Fruit fly (Drosophila melanogaster) whole organism, embryonic: ENCODE data around the gene Mgat4a.

ENCODE experiments used
- Atf-2 ChIP-seq: fragments of 200-800 bp; sonication (Bioruptor generic); optimal IDR thresholded peaks from 2 replicates; lab custom pipeline; 2016; ENCODE audit warnings: missing biosample characterization, missing genetic modification characterization
- CG11398 ChIP-seq: fragments of 200-800 bp; sonication (Bioruptor generic); optimal IDR thresholded peaks from 2 replicates; lab custom pipeline; 2016; ENCODE audit warnings: missing biosample characterization, missing genetic modification characterization
- CG12299 ChIP-seq: fragments of 200-800 bp; sonication (Bioruptor generic); optimal IDR thresholded peaks from 2 replicates; lab custom pipeline; 2018; ENCODE audit warnings: missing biosample characterization, mild to moderate bottlenecking, missing genetic modification characterization
- CG14441 ChIP-seq: fragments of 200-800 bp; sonication (Bioruptor generic); IDR thresholded peaks from 2 replicates; pipeline ENCODE4 v1.3.6; 2022; ENCODE audit warnings: missing biosample characterization, missing genetic modification characterization
- CG15514 ChIP-seq: fragments of 200-800 bp; sonication (Bioruptor generic); optimal IDR thresholded peaks from 3 replicates; lab custom pipeline; 2017; ENCODE audit warnings: missing biosample characterization, missing genetic modification characterization, mild to moderate bottlenecking, moderate library complexity, missing genetic modification reagents
- CG31365 ChIP-seq: fragments of 200-800 bp; sonication (Bioruptor generic); optimal IDR thresholded peaks from 2 replicates; lab custom pipeline; 2018; ENCODE audit warnings: missing biosample characterization, mild to moderate bottlenecking, missing genetic modification characterization
- CG31441 ChIP-seq: fragments of 200-800 bp; sonication (Bioruptor generic); IDR thresholded peaks from 2 replicates; pipeline ENCODE4 v1.3.6; 2022; ENCODE audit warnings: missing biosample characterization, missing genetic modification characterization
- CG4360 ChIP-seq: fragments of 200-800 bp; sonication (Bioruptor generic); IDR thresholded peaks from 2 replicates; pipeline ENCODE4 v1.3.6; 2022; ENCODE audit warnings: missing biosample characterization, missing genetic modification characterization
- CG4424 ChIP-seq: fragments of 200-800 bp; sonication (Bioruptor generic); optimal IDR thresholded peaks from 3 replicates; lab custom pipeline; 2016; ENCODE audit warnings: missing biosample characterization, missing genetic modification characterization
- CG7963 ChIP-seq: fragments of 200-800 bp; sonication (Bioruptor generic); IDR thresholded peaks from 3 replicates; pipeline ENCODE4 v1.3.6; 2022; ENCODE audit warnings: missing biosample characterization, missing genetic modification characterization; ENCODE audit not compliant: partially characterized antibody
- CG8089 ChIP-seq: fragments of 200-800 bp; sonication (Bioruptor generic); optimal IDR thresholded peaks from 3 replicates; lab custom pipeline; 2016; ENCODE audit warnings: missing biosample characterization, missing genetic modification characterization
- CG8359 ChIP-seq: fragments of 200-800 bp; sonication (Bioruptor generic); optimal IDR thresholded peaks from 2 replicates; lab custom pipeline; 2017; ENCODE audit warnings: missing biosample characterization, mild to moderate bottlenecking, missing genetic modification characterization, borderline replicate concordance
- Ets65A ChIP-seq: fragments of 200-800 bp; sonication (Bioruptor generic); peaks from one replicate; lab custom pipeline; 2016; ENCODE audit warnings: missing biosample characterization, missing genetic modification characterization
- H2.0 ChIP-seq: fragments of 200-800 bp; sonication (Bioruptor generic); IDR thresholded peaks from 2 replicates; pipeline ENCODE4 v1.3.6; 2022; ENCODE audit warnings: missing biosample characterization, missing genetic modification characterization
- Hr78 ChIP-seq, 2 experiments: fragments of 200-800 bp in 1 of 2; fragments of >200 bp in 1 of 2; sonication (Bioruptor generic) in 1 of 2; optimal IDR thresholded peaks; 2 replicates each; lab custom pipeline; 2017 to 2019; ENCODE audit warnings: missing biosample characterization in 2 of 2, missing genetic modification characterization in 2 of 2, mild to moderate bottlenecking in 1 of 2, moderate library complexity in 1 of 2
- Lim3 ChIP-seq: fragments of 200-800 bp; sonication (Bioruptor generic); IDR thresholded peaks from 2 replicates; pipeline ENCODE4 v1.3.6; 2022; ENCODE audit warnings: missing biosample characterization, missing genetic modification characterization
- Sin3A ChIP-seq: fragments of >200 bp; optimal IDR thresholded peaks from 2 replicates; lab custom pipeline; 2018
- Taf1 ChIP-seq: fragments of 200-800 bp; sonication (Bioruptor generic); IDR thresholded peaks from 2 replicates; pipeline ENCODE4 v1.3.6; 2022; ENCODE audit warnings: missing biosample characterization, missing genetic modification characterization
- Trl ChIP-seq, 3 experiments: fragments of >200 bp in 2 of 3; fragments of 200-800 bp in 1 of 3; sonication (Bioruptor generic) in 1 of 3; optimal IDR thresholded peaks; 2 replicates in 1 of 3; 3 replicates in 2 of 3; lab custom pipeline; 2016 to 2017; ENCODE audit warnings: missing biosample characterization in 1 of 3, missing genetic modification characterization in 1 of 3
- Usf ChIP-seq: fragments of 200-800 bp; sonication (Bioruptor generic); optimal IDR thresholded peaks from 2 replicates; lab custom pipeline; 2017; ENCODE audit warnings: missing genotype, missing biosample characterization, missing genetic modification characterization
- bowl ChIP-seq: fragments of 200-800 bp; sonication (Bioruptor generic); IDR thresholded peaks from 2 replicates; pipeline ENCODE4 v1.3.6; 2022; ENCODE audit warnings: missing biosample characterization, missing genetic modification characterization
- chinmo ChIP-seq: fragments of 200-800 bp; sonication (Bioruptor generic); IDR thresholded peaks from 4 replicates; pipeline ENCODE4 v1.3.6; 2022; ENCODE audit warnings: missing biosample characterization, missing genetic modification characterization; ENCODE audit not compliant: partially characterized antibody
- dysf ChIP-seq: fragments of 200-800 bp; sonication (Bioruptor generic); IDR thresholded peaks from 3 replicates; pipeline ENCODE4 v1.3.6; 2022; ENCODE audit warnings: missing biosample characterization, missing genetic modification characterization
- eve ChIP-seq, 2 experiments: fragments of >200 bp; optimal IDR thresholded peaks; 2 replicates each; lab custom pipeline; 2017; ENCODE audit warnings: missing biosample characterization in 2 of 2, missing genetic modification characterization in 2 of 2
- exex ChIP-seq: fragments of 200-800 bp; sonication (Bioruptor generic); optimal IDR thresholded peaks from 4 replicates; lab custom pipeline; 2018; ENCODE audit warnings: missing biosample characterization, mild to moderate bottlenecking, missing genetic modification characterization, moderate library complexity
- fd3F ChIP-seq: fragments of 200-800 bp; sonication (Bioruptor generic); optimal IDR thresholded peaks from 2 replicates; lab custom pipeline; 2018; ENCODE audit warnings: missing biosample characterization, mild to moderate bottlenecking, missing genetic modification characterization, moderate library complexity
- fd96Cb ChIP-seq: fragments of 200-800 bp; sonication (Bioruptor generic); optimal IDR thresholded peaks from 2 replicates; lab custom pipeline; 2018; ENCODE audit warnings: missing biosample characterization, mild to moderate bottlenecking, missing genetic modification characterization, moderate library complexity
- gfzf ChIP-seq: fragments of 200-800 bp; sonication (Bioruptor generic); optimal IDR thresholded peaks from 2 replicates; lab custom pipeline; 2016; ENCODE audit warnings: missing biosample characterization, mild to moderate bottlenecking, missing genetic modification characterization, moderate library complexity
- gro ChIP-seq: fragments of 200-800 bp; sonication (Bioruptor generic); optimal IDR thresholded peaks from 2 replicates; lab custom pipeline; 2016; ENCODE audit warnings: missing biosample characterization, missing genetic modification characterization
- inv ChIP-seq: fragments of 200-800 bp; sonication (Bioruptor generic); IDR thresholded peaks from 2 replicates; pipeline ENCODE4 v1.3.6; 2022; ENCODE audit warnings: missing biosample characterization, missing genetic modification characterization; ENCODE audit not compliant: partially characterized antibody
- lola ChIP-seq, 3 experiments: fragments of >200 bp in 2 of 3; fragments of 200-800 bp in 1 of 3; sonication (Bioruptor generic) in 1 of 3; optimal IDR thresholded peaks; 2 replicates each; lab custom pipeline; 2017 to 2019; ENCODE audit warnings: missing biosample characterization in 3 of 3, missing genetic modification characterization in 3 of 3, mild to moderate bottlenecking in 1 of 3, moderate library complexity in 1 of 3
- mam ChIP-seq: fragments of 200-800 bp; sonication (Bioruptor generic); optimal IDR thresholded peaks from 3 replicates; lab custom pipeline; 2016; ENCODE audit warnings: missing biosample characterization, missing genetic modification characterization
- nerfin-2 ChIP-seq: fragments of 200-800 bp; sonication (Bioruptor generic); IDR thresholded peaks from 2 replicates; pipeline ENCODE4 v1.3.6; 2022; ENCODE audit warnings: missing biosample characterization, missing genetic modification characterization; ENCODE audit not compliant: partially characterized antibody
- odd ChIP-seq: fragments of 200-800 bp; sonication (Bioruptor generic); optimal IDR thresholded peaks from 2 replicates; lab custom pipeline; 2017; ENCODE audit warnings: missing biosample characterization, mild to moderate bottlenecking, missing genetic modification characterization
- salm ChIP-seq: fragments of 200-800 bp; sonication (Bioruptor generic); optimal IDR thresholded peaks from 2 replicates; lab custom pipeline; 2018; ENCODE audit warnings: missing biosample characterization, mild to moderate bottlenecking, missing genetic modification characterization
- sc ChIP-seq, 3 experiments: fragments of >200 bp in 2 of 3; fragments of 200-800 bp in 1 of 3; sonication (Bioruptor generic) in 1 of 3; optimal IDR thresholded peaks; 2 replicates in 2 of 3; 3 replicates in 1 of 3; lab custom pipeline; 2017; ENCODE audit warnings: mild to moderate bottlenecking in 1 of 3, missing biosample characterization in 1 of 3, missing genetic modification characterization in 1 of 3, missing genetic modification reagents in 1 of 3
- sim ChIP-seq: fragments of 200-800 bp; sonication (Bioruptor generic); IDR thresholded peaks from 2 replicates; pipeline ENCODE4 v1.3.6; 2022; ENCODE audit warnings: missing biosample characterization, missing genetic modification characterization
- sisA ChIP-seq: fragments of 200-800 bp; sonication (Bioruptor generic); IDR thresholded peaks from 2 replicates; pipeline ENCODE4 v1.3.6; 2022; ENCODE audit warnings: missing biosample characterization, missing genetic modification characterization
- slp2 ChIP-seq: fragments of 200-800 bp; sonication (Bioruptor generic); optimal IDR thresholded peaks from 2 replicates; lab custom pipeline; 2016; ENCODE audit warnings: missing biosample characterization, missing genetic modification characterization
- ssp ChIP-seq: fragments of 200-800 bp; sonication (Bioruptor generic); IDR thresholded peaks from 2 replicates; pipeline ENCODE4 v1.3.6; 2022; ENCODE audit warnings: missing biosample characterization, missing genetic modification characterization
- stc ChIP-seq: fragments of 200-800 bp; sonication (Bioruptor generic); IDR thresholded peaks from 2 replicates; pipeline ENCODE4 v1.3.6; 2022; ENCODE audit warnings: missing biosample characterization, missing genetic modification characterization
- ttk ChIP-seq: fragments of 200-800 bp; sonication (Bioruptor generic); IDR thresholded peaks from 2 replicates; pipeline ENCODE4 v2.1.2; 2022; ENCODE audit warnings: missing biosample characterization, missing genetic modification characterization
- tup ChIP-seq: fragments of 200-800 bp; sonication (Bioruptor generic); optimal IDR thresholded peaks from 2 replicates; lab custom pipeline; 2016; ENCODE audit warnings: missing biosample characterization, mild to moderate bottlenecking, missing genetic modification characterization, moderate library complexity
- tx ChIP-seq: fragments of 200-800 bp; sonication (Bioruptor generic); optimal IDR thresholded peaks from 2 replicates; lab custom pipeline; 2016; ENCODE audit warnings: missing biosample characterization, missing genetic modification characterization
- usp ChIP-seq: fragments of >200 bp; optimal IDR thresholded peaks from 2 replicates; lab custom pipeline; 2017; ENCODE audit warnings: missing biosample characterization, missing genetic modification characterization
- wor ChIP-seq: fragments of 200-800 bp; sonication (Bioruptor generic); IDR thresholded peaks from 2 replicates; pipeline ENCODE4 v1.3.6; 2022; ENCODE audit warnings: missing biosample characterization, missing genetic modification characterization
- zen ChIP-seq: fragments of 200-800 bp; sonication (Bioruptor generic); optimal IDR thresholded peaks from 3 replicates; lab custom pipeline; 2018; ENCODE audit warnings: missing biosample characterization, mild to moderate bottlenecking, missing genetic modification characterization, moderate library complexity
- zfh1 ChIP-seq: fragments of 200-800 bp; sonication (Bioruptor generic); IDR thresholded peaks from 3 replicates; pipeline ENCODE4 v1.3.6; 2022; ENCODE audit warnings: missing biosample characterization, missing genetic modification characterization

Gene Mgat4a

dm6 chr3L:14756724-14757463 is 4.9 kb upstream of the Mgat4a start (continued):
- peak; percentile 93 for TF ChIP-seq dysf (GFP tag; lab: Robert Waterston, UW)
- peak; percentile 84 for TF ChIP-seq Usf (GFP tag; lab: Kevin White, UChicago)
- TF ChIP-seq usp = no peak
- peak; percentile 83 for TF ChIP-seq fd3F (GFP tag; lab: Kevin White, UChicago)
- peak; percentile 88 for TF ChIP-seq CG11398
- TF ChIP-seq salm = peak; percentile 60
- peak; percentile 79 for TF ChIP-seq CG31441 (GFP tag; lab: Robert Waterston, UW)
- peak; percentile 92 for TF ChIP-seq zfh1 (GFP tag; lab: Robert Waterston, UW)
- TF ChIP-seq CG15514 (GFP tag; lab: Kevin White, UChicago) = peak; percentile 78
- no peak for TF ChIP-seq nerfin-2 (GFP tag; lab: Robert Waterston, UW)
- TF ChIP-seq Sin3A (lab: Kevin White, UChicago) = peak; percentile 11
- no peak for TF ChIP-seq chinmo
- TF ChIP-seq sim (GFP tag; lab: Robert Waterston, UW) = peak; percentile 50; the same call in 1 of the 2 replicates
- peak; percentile 86 for TF ChIP-seq CG4424 (GFP tag; lab: Kevin White, UChicago)
- TF ChIP-seq mam = peak; percentile 96
- no peak for TF ChIP-seq Hr78 (GFP tag; optimal IDR thresholded peaks at IDR 0.05; lab: Kevin White, UChicago)
- TF ChIP-seq CG4360 = peak; percentile 79
- TF ChIP-seq CG7963 (GFP tag; lab: Robert Waterston, UW) = no peak
- peak; percentile 90 for TF ChIP-seq CG14441 (GFP tag; lab: Robert Waterston, UW)
- peak; percentile 93 for TF ChIP-seq sisA (GFP tag; lab: Robert Waterston, UW)
- peak; percentile 88 for TF ChIP-seq H2.0 (GFP tag; lab: Robert Waterston, UW)
- TF ChIP-seq tx (GFP tag; lab: Kevin White, UChicago) = peak; percentile 89
- TF ChIP-seq eve (GFP tag; optimal IDR thresholded peaks at IDR 0.05; lab: Kevin White, UChicago) = no peak
- TF ChIP-seq wor (GFP tag; lab: Robert Waterston, UW) = peak; percentile 76
- TF ChIP-seq Trl (optimal IDR thresholded peaks at IDR 0.05; lab: Kevin White, UChicago) = peak in 1 of 2 experiments; percentile 96
- TF ChIP-seq Trl (GFP tag; optimal IDR thresholded peaks at IDR 0.05; lab: Kevin White, UChicago) = peak; percentile 90
- peak; percentile 55 for TF ChIP-seq CG8359 (GFP tag; lab: Kevin White, UChicago)
- TF ChIP-seq ttk (GFP tag; lab: Robert Waterston, UW) = peak; percentile 86
- peak; percentile 98 for TF ChIP-seq Ets65A (GFP tag; lab: Kevin White, UChicago)
- no peak for TF ChIP-seq gfzf (GFP tag; lab: Kevin White, UChicago)
- peak; percentile 85 for TF ChIP-seq tup (GFP tag; lab: Kevin White, UChicago)
- peak; percentile 81 for TF ChIP-seq fd96Cb (tag; lab: Kevin White, UChicago)
- TF ChIP-seq zen (tag; lab: Kevin White, UChicago) = peak; percentile 64
- no peak for TF ChIP-seq sc (optimal IDR thresholded peaks at IDR 0.05; lab: Kevin White, UChicago)
- TF ChIP-seq sc (GFP tag; optimal IDR thresholded peaks at IDR 0.05; lab: Kevin White, UChicago) = peak; percentile 50
- TF ChIP-seq bowl (GFP tag; lab: Robert Waterston, UW) = peak; percentile 57
- peak in 1 of 3 experiments; percentile 63 for TF ChIP-seq lola (GFP tag; optimal IDR thresholded peaks at IDR 0.05; lab: Kevin White, UChicago)
- TF ChIP-seq stc (GFP tag; lab: Robert Waterston, UW) = peak; percentile 90
- TF ChIP-seq Lim3 (GFP tag; lab: Robert Waterston, UW) = peak; percentile 72
- TF ChIP-seq Taf1 = peak; percentile 90
- peak; percentile 63 for TF ChIP-seq CG31365 (tag; lab: Kevin White, UChicago)
- TF ChIP-seq ssp (GFP tag; lab: Robert Waterston, UW) = peak; percentile 76
- TF ChIP-seq Atf-2 (GFP tag; lab: Kevin White, UChicago) = peak; percentile 81
- peak; percentile 71 for TF ChIP-seq CG12299 (tag; lab: Kevin White, UChicago)
- peak; percentile 27 for TF ChIP-seq exex
- TF ChIP-seq gro (GFP tag; lab: Kevin White, UChicago) = peak; percentile 91
- no peak; the same call in 1 of the 2 replicates for TF ChIP-seq inv (GFP tag; lab: Robert Waterston, UW)
- TF ChIP-seq CG8089 (GFP tag; lab: Kevin White, UChicago) = peak; percentile 87
- peak; percentile 72 for TF ChIP-seq odd (GFP tag; lab: Kevin White, UChicago)
- peak; percentile 89 for TF ChIP-seq slp2
